Worm (Caenorhabditis elegans) whole organism, L3 larva: ENCODE data around the gene cest-17.

Source experiments
- R02D3.7 ChIP-seq: fragments of 150-350 bp; optimal IDR thresholded peaks from 2 replicates; lab custom pipeline; 2014; ENCODE audit warnings: missing biosample characterization, missing genetic modification characterization
- ZK546.5 ChIP-seq: sonication (generic microtip); optimal IDR thresholded peaks from 2 replicates; lab custom pipeline; 2017; ENCODE audit warnings: missing biosample characterization, missing genetic modification characterization
- aly-2 ChIP-seq: fragments of 150-350 bp; optimal IDR thresholded peaks from 2 replicates; lab custom pipeline; 2014; ENCODE audit warnings: missing biosample characterization, missing genetic modification characterization
- ama-1 ChIP-seq: fragments of 150-350 bp; optimal IDR thresholded peaks from 2 replicates; lab custom pipeline; 2018
- ceh-16 ChIP-seq: sonication (generic microtip); optimal IDR thresholded peaks from 2 replicates; lab custom pipeline; 2017; ENCODE audit warnings: missing biosample characterization, missing genetic modification characterization
- ceh-28 ChIP-seq: fragments of 150-350 bp; optimal IDR thresholded peaks from 2 replicates; lab custom pipeline; 2014; ENCODE audit warnings: missing biosample characterization, missing genetic modification reagents, missing genetic modification characterization
- ceh-82 ChIP-seq: fragments of 150-350 bp; optimal IDR thresholded peaks from 2 replicates; lab custom pipeline; 2014; ENCODE audit warnings: missing biosample characterization, missing genetic modification characterization
- ceh-9 ChIP-seq: sonication (generic microtip); optimal IDR thresholded peaks from 2 replicates; lab custom pipeline; 2018; ENCODE audit warnings: missing biosample characterization, missing genetic modification characterization
- daf-12 ChIP-seq: fragments of 150-350 bp; optimal IDR thresholded peaks from 2 replicates; lab custom pipeline; 2014; ENCODE audit warnings: missing biosample characterization, missing genetic modification reagents, missing genetic modification characterization
- egl-27 ChIP-seq: sonication (generic microtip); optimal IDR thresholded peaks from 4 replicates; lab custom pipeline; 2017; ENCODE audit warnings: missing biosample characterization, missing genetic modification reagents, missing genetic modification characterization
- egl-5 ChIP-seq: fragments of 150-350 bp; optimal IDR thresholded peaks from 2 replicates; lab custom pipeline; 2017; ENCODE audit warnings: missing biosample characterization, missing genetic modification reagents, missing genetic modification characterization, inconsistent platforms
- elt-1 ChIP-seq: fragments of 150-350 bp; optimal IDR thresholded peaks from 2 replicates; lab custom pipeline; 2014; ENCODE audit warnings: missing biosample characterization, missing genetic modification characterization
- elt-2 ChIP-seq: sonication (generic microtip); optimal IDR thresholded peaks from 2 replicates; lab custom pipeline; 2016; ENCODE audit warnings: missing genetic modification reagents, mild to moderate bottlenecking, missing genetic modification characterization, missing compliant biosample characterization
- elt-3 ChIP-seq, 3 experiments: fragments of 150-350 bp in 1 of 3; sonication (generic microtip) in 2 of 3; optimal IDR thresholded peaks; 2 replicates in 2 of 3; 4 replicates in 1 of 3; lab custom pipeline; 2014 to 2017; ENCODE audit warnings: missing biosample characterization in 3 of 3, missing genetic modification characterization in 3 of 3
- eor-1 ChIP-seq, 2 experiments: fragments of 150-350 bp; optimal IDR thresholded peaks; 2 replicates each; lab custom pipeline; 2014 to 2018; ENCODE audit warnings: missing biosample characterization in 2 of 2, missing genetic modification characterization in 2 of 2
- fkh-10 ChIP-seq: sonication (generic microtip); optimal IDR thresholded peaks from 2 replicates; lab custom pipeline; 2017; ENCODE audit warnings: missing biosample characterization, missing genetic modification reagents, missing genetic modification characterization
- fkh-2 ChIP-seq: fragments of 150-350 bp; optimal IDR thresholded peaks from 2 replicates; lab custom pipeline; 2014; ENCODE audit warnings: missing biosample characterization, missing genetic modification reagents, missing genetic modification characterization
- fos-1 ChIP-seq: fragments of 150-350 bp; optimal IDR thresholded peaks from 2 replicates; lab custom pipeline; 2014; ENCODE audit warnings: missing biosample characterization, missing genetic modification characterization
- hmg-11 ChIP-seq: sonication (generic microtip); optimal IDR thresholded peaks from 2 replicates; lab custom pipeline; 2016; ENCODE audit warnings: missing genetic modification characterization, missing compliant biosample characterization
- jun-1 ChIP-seq: fragments of 150-350 bp; optimal IDR thresholded peaks from 2 replicates; lab custom pipeline; 2014; ENCODE audit warnings: missing biosample characterization, missing genetic modification reagents, missing genetic modification characterization
- lin-15B ChIP-seq: fragments of 150-350 bp; optimal IDR thresholded peaks from 2 replicates; lab custom pipeline; 2014; ENCODE audit warnings: missing biosample characterization, missing genetic modification characterization
- lin-39 ChIP-seq: fragments of 150-350 bp; optimal IDR thresholded peaks from 2 replicates; lab custom pipeline; 2018; ENCODE audit warnings: missing biosample characterization, missing genetic modification reagents, missing genetic modification characterization
- lsy-12 ChIP-seq: sonication (generic microtip); optimal IDR thresholded peaks from 2 replicates; lab custom pipeline; 2016; ENCODE audit warnings: mild to moderate bottlenecking, missing genetic modification characterization, missing compliant biosample characterization
- mdl-1 ChIP-seq: fragments of 150-350 bp; optimal IDR thresholded peaks from 2 replicates; lab custom pipeline; 2014; ENCODE audit warnings: missing biosample characterization, missing genetic modification characterization
- mml-1 ChIP-seq: fragments of 150-350 bp; sonication (generic microtip); optimal IDR thresholded peaks from 3 replicates; lab custom pipeline; 2014; ENCODE audit warnings: missing biosample characterization, missing genetic modification characterization
- nfya-1 ChIP-seq: sonication (generic microtip); optimal IDR thresholded peaks from 2 replicates; lab custom pipeline; 2017; ENCODE audit warnings: missing genetic modification characterization, mild to moderate bottlenecking, missing compliant biosample characterization, antibody characterized with exemption, moderate library complexity; ENCODE audit not compliant: insufficient read depth
- nhr-11 ChIP-seq: fragments of 150-350 bp; optimal IDR thresholded peaks from 2 replicates; lab custom pipeline; 2014; ENCODE audit warnings: missing biosample characterization, missing genetic modification characterization
- nhr-12 ChIP-seq: fragments of 150-350 bp; optimal IDR thresholded peaks from 2 replicates; lab custom pipeline; 2014; ENCODE audit warnings: missing biosample characterization, missing genetic modification characterization
- nhr-23 ChIP-seq: fragments of 150-350 bp; optimal IDR thresholded peaks from 2 replicates; lab custom pipeline; 2014; ENCODE audit warnings: missing biosample characterization, missing genetic modification reagents, missing genetic modification characterization
- nhr-237 ChIP-seq: fragments of 150-350 bp; optimal IDR thresholded peaks from 2 replicates; lab custom pipeline; 2014; ENCODE audit warnings: missing biosample characterization, missing genetic modification characterization
- nhr-25 ChIP-seq: sonication (generic microtip); optimal IDR thresholded peaks from 2 replicates; lab custom pipeline; 2017; ENCODE audit warnings: missing biosample characterization, missing genetic modification characterization
- nhr-28 ChIP-seq: fragments of 150-350 bp; optimal IDR thresholded peaks from 2 replicates; lab custom pipeline; 2014; ENCODE audit warnings: missing biosample characterization, missing genetic modification characterization
- nhr-43 ChIP-seq: sonication (generic microtip); optimal IDR thresholded peaks from 2 replicates; lab custom pipeline; 2016; ENCODE audit warnings: mild to moderate bottlenecking, missing genetic modification characterization, missing compliant biosample characterization; ENCODE audit not compliant: poor library complexity, severe bottlenecking
- nhr-67 ChIP-seq: fragments of 150-350 bp; optimal IDR thresholded peaks from 2 replicates; lab custom pipeline; 2014; ENCODE audit warnings: missing biosample characterization, missing genetic modification characterization
- nhr-76 ChIP-seq: fragments of 150-350 bp; sonication (generic microtip); optimal IDR thresholded peaks from 5 replicates; lab custom pipeline; 2014; ENCODE audit warnings: missing biosample characterization, missing genetic modification characterization
- nhr-77 ChIP-seq: fragments of 150-350 bp; optimal IDR thresholded peaks from 2 replicates; lab custom pipeline; 2014; ENCODE audit warnings: missing biosample characterization, missing genetic modification characterization
- pha-4 ChIP-seq: fragments of 150-350 bp; optimal IDR thresholded peaks from 2 replicates; lab custom pipeline; 2014; ENCODE audit warnings: missing biosample characterization, missing genetic modification reagents, missing genetic modification characterization
- pqm-1 ChIP-seq: fragments of 150-350 bp; optimal IDR thresholded peaks from 2 replicates; lab custom pipeline; 2017; ENCODE audit warnings: missing biosample characterization, missing genetic modification characterization, inconsistent platforms
- sea-2 ChIP-seq: fragments of 150-350 bp; sonication (generic microtip); optimal IDR thresholded peaks from 4 replicates; lab custom pipeline; 2014; ENCODE audit warnings: missing biosample characterization, missing genetic modification reagents, missing genetic modification characterization
- skn-1 ChIP-seq: fragments of 150-350 bp; optimal IDR thresholded peaks from 2 replicates; lab custom pipeline; 2014; ENCODE audit warnings: missing biosample characterization, missing genetic modification characterization
- snpc-4 ChIP-seq: fragments of 150-350 bp; optimal IDR thresholded peaks from 2 replicates; lab custom pipeline; 2014; ENCODE audit warnings: missing biosample characterization, missing genetic modification characterization
- tbx-2 ChIP-seq: sonication (generic microtip); optimal IDR thresholded peaks from 2 replicates; lab custom pipeline; 2016; ENCODE audit warnings: mild to moderate bottlenecking, missing genetic modification characterization, missing compliant biosample characterization
- unc-39 ChIP-seq: sonication (generic microtip); optimal IDR thresholded peaks from 4 replicates; lab custom pipeline; 2017; ENCODE audit warnings: missing biosample characterization, missing genetic modification characterization
- unc-62 ChIP-seq: fragments of 150-350 bp; sonication (generic microtip); optimal IDR thresholded peaks from 4 replicates; lab custom pipeline; 2014; ENCODE audit warnings: missing biosample characterization, missing genetic modification reagents, missing genetic modification characterization
- zag-1 ChIP-seq: fragments of 150-350 bp; optimal IDR thresholded peaks from 2 replicates; lab custom pipeline; 2014; ENCODE audit warnings: missing biosample characterization, missing genetic modification characterization
- ztf-11 ChIP-seq: fragments of 150-350 bp; optimal IDR thresholded peaks from 2 replicates; lab custom pipeline; 2014; ENCODE audit warnings: missing biosample characterization, missing genetic modification characterization
- ztf-4 ChIP-seq: fragments of 150-350 bp; optimal IDR thresholded peaks from 2 replicates; lab custom pipeline; 2014; ENCODE audit warnings: missing biosample characterization, missing genetic modification characterization

Gene cest-17

ce11 chrV:8228712-8229119 lies 25.6 kb downstream of the cest-17 start:
- TF ChIP-seq ceh-9 (tag; lab: Kevin White, UChicago) = no peak
- TF ChIP-seq nhr-43 (tag; lab: Kevin White, UChicago) = peak; percentile 81
- peak; percentile 59 for TF ChIP-seq ceh-28 (tag; lab: Kevin White, UChicago)
- no peak for TF ChIP-seq ceh-16 (tag; lab: Kevin White, UChicago)
- peak; percentile 58 for TF ChIP-seq lsy-12 (tag; lab: Kevin White, UChicago)
- TF ChIP-seq nhr-25 (tag; lab: Kevin White, UChicago) = peak; percentile 84
- peak; percentile 70 for TF ChIP-seq elt-2 (tag; lab: Kevin White, UChicago)
- TF ChIP-seq mml-1 (tag; lab: Kevin White, UChicago) = no peak
- peak; percentile 99 for TF ChIP-seq snpc-4 (tag; lab: Kevin White, UChicago)
- no peak for TF ChIP-seq ztf-11
- peak; percentile 69 for TF ChIP-seq tbx-2 (tag; lab: Kevin White, UChicago)
- TF ChIP-seq ztf-4 (tag; lab: Kevin White, UChicago) = no peak
- no peak for TF ChIP-seq mdl-1 (tag; lab: Kevin White, UChicago)
- no peak for TF ChIP-seq fkh-10 (GFP tag; lab: Kevin White, UChicago)
- peak; percentile 49 for TF ChIP-seq lin-15B (tag; lab: Kevin White, UChicago)
- no peak for TF ChIP-seq sea-2 (GFP tag; lab: Kevin White, UChicago)
- TF ChIP-seq eor-1 (tag; optimal IDR thresholded peaks at IDR 0.05; lab: Kevin White, UChicago) = no peak
- no peak for TF ChIP-seq nhr-12
- TF ChIP-seq fkh-2 (tag; lab: Kevin White, UChicago) = no peak
- TF ChIP-seq nfya-1 (tag; lab: Kevin White, UChicago) = peak; percentile 82
- no peak for TF ChIP-seq nhr-11 (tag; lab: Kevin White, UChicago)
- TF ChIP-seq jun-1 = no peak
- TF ChIP-seq fos-1 (tag; lab: Kevin White, UChicago) = no peak
- TF ChIP-seq nhr-23 (tag; lab: Kevin White, UChicago) = peak; percentile 91
- TF ChIP-seq nhr-77 (tag; lab: Kevin White, UChicago) = peak; percentile 45
- TF ChIP-seq unc-62 (GFP tag; lab: Kevin White, UChicago) = no peak
- TF ChIP-seq aly-2 (tag; lab: Kevin White, UChicago) = peak; percentile 91
- TF ChIP-seq egl-5 (tag; lab: Kevin White, UChicago) = no peak
- no peak for TF ChIP-seq nhr-67 (tag; lab: Kevin White, UChicago)
- peak; percentile 66 for TF ChIP-seq egl-27
- peak; percentile 80 for TF ChIP-seq hmg-11
- peak; percentile 86 for TF ChIP-seq pha-4
- peak; percentile 73 for TF ChIP-seq R02D3.7 (tag; lab: Kevin White, UChicago)
- TF ChIP-seq elt-3 (tag; optimal IDR thresholded peaks at IDR 0.05; lab: Kevin White, UChicago) = peak in 1 of 3 experiments; percentile 40
- TF ChIP-seq skn-1 = no peak
- peak; percentile 3 for TF ChIP-seq zag-1 (tag; lab: Kevin White, UChicago)
- TF ChIP-seq unc-39 (tag; lab: Kevin White, UChicago) = no peak
- peak; percentile 94 for TF ChIP-seq ama-1 (lab: Kevin White, UChicago)
- TF ChIP-seq ZK546.5 (tag; lab: Kevin White, UChicago) = no peak
- TF ChIP-seq lin-39 (tag; lab: Kevin White, UChicago) = peak; percentile 69
- peak; percentile 77 for TF ChIP-seq pqm-1 (tag; lab: Kevin White, UChicago)
- TF ChIP-seq elt-1 = no peak
- no peak for TF ChIP-seq nhr-76 (tag; lab: Kevin White, UChicago)
- TF ChIP-seq nhr-28 (tag; lab: Kevin White, UChicago) = no peak
- TF ChIP-seq nhr-237 = no peak
- peak; percentile 41 for TF ChIP-seq ceh-82 (tag; lab: Kevin White, UChicago)
- TF ChIP-seq daf-12 (tag; lab: Kevin White, UChicago) = no peak
